Fruit fly (Drosophila melanogaster) whole organism, wandering third instar larva: ENCODE measurements around the gene Cpr66Cb.
A peak's percentile ranks its signal among the peaks of the same experiment; 100 is the strongest.

Experiments
- Abd-B ChIP-seq: fragments of >200 bp; optimal IDR thresholded peaks from 2 replicates; lab custom pipeline; 2017; ENCODE audit warnings: missing biosample characterization, missing genetic modification characterization
- CG9705 ChIP-seq: fragments of 200-800 bp; sonication (Bioruptor generic); optimal IDR thresholded peaks from 2 replicates; lab custom pipeline; 2018; ENCODE audit warnings: missing biosample characterization, mild to moderate bottlenecking, missing genetic modification characterization
- CrebA ChIP-seq: fragments of 200-800 bp; sonication (Bioruptor generic); optimal IDR thresholded peaks from 2 replicates; lab custom pipeline; 2016; ENCODE audit warnings: missing biosample characterization, mild to moderate bottlenecking, missing genetic modification characterization, borderline replicate concordance
- Dfd ChIP-seq: fragments of >200 bp; optimal IDR thresholded peaks from 2 replicates; lab custom pipeline; 2017; ENCODE audit warnings: missing biosample characterization, missing genetic modification characterization
- Dif ChIP-seq: fragments of 200-275, 200-300 bp; sonication (Bioruptor generic); optimal IDR thresholded peaks from 2 replicates; lab custom pipeline; 2018; ENCODE audit warnings: missing biosample characterization, missing genetic modification characterization; ENCODE audit not compliant: partially characterized antibody
- GATAd ChIP-seq: sonication (Bioruptor generic); optimal IDR thresholded peaks from 2 replicates; lab custom pipeline; 2016; ENCODE audit warnings: missing biosample characterization, missing genetic modification characterization
- HLH106 ChIP-seq: fragments of 200-800 bp; optimal IDR thresholded peaks from 3 replicates; lab custom pipeline; 2019; ENCODE audit warnings: missing biosample characterization, mild to moderate bottlenecking, missing genetic modification characterization, moderate library complexity
- Hnf4 ChIP-seq: fragments of 200-800 bp; sonication (Bioruptor generic); optimal IDR thresholded peaks from 2 replicates; lab custom pipeline; 2016; ENCODE audit warnings: missing biosample characterization, mild to moderate bottlenecking, missing genetic modification characterization
- Hr78 ChIP-seq: fragments of >200 bp; optimal IDR thresholded peaks from 2 replicates; lab custom pipeline; 2017; ENCODE audit warnings: missing biosample characterization, missing genetic modification characterization
- Hr83 ChIP-seq: fragments of 200-300 bp; sonication (Bioruptor generic); optimal IDR thresholded peaks from 2 replicates; lab custom pipeline; 2016; ENCODE audit warnings: missing biosample characterization, mild to moderate bottlenecking, missing genetic modification characterization, moderate library complexity; ENCODE audit not compliant: poor library complexity, severe bottlenecking
- Jra ChIP-seq: sonication (Bioruptor generic); optimal IDR thresholded peaks from 2 replicates; lab custom pipeline; 2016; ENCODE audit warnings: missing biosample characterization, missing genetic modification characterization
- Mio ChIP-seq: sonication (Bioruptor generic); optimal IDR thresholded peaks from 2 replicates; lab custom pipeline; 2016; ENCODE audit warnings: missing biosample characterization, missing genetic modification characterization
- Myc ChIP-seq: fragments of >200 bp; optimal IDR thresholded peaks from 2 replicates; lab custom pipeline; 2017
- N ChIP-seq: fragments of >200 bp; optimal IDR thresholded peaks from 2 replicates; lab custom pipeline; 2018; ENCODE audit warnings: missing biosample characterization, missing external identifiers, missing genetic modification characterization
- OdsH ChIP-seq: fragments of 200-800 bp; sonication (Bioruptor generic); optimal IDR thresholded peaks from 2 replicates; lab custom pipeline; 2016; ENCODE audit warnings: missing biosample characterization, mild to moderate bottlenecking, missing genetic modification characterization
- Rel ChIP-seq, 2 experiments: fragments of 200-800 bp; sonication (Bioruptor generic) in 1 of 2; optimal IDR thresholded peaks; 2 replicates in 1 of 2; 3 replicates in 1 of 2; lab custom pipeline; 2016 to 2019; ENCODE audit warnings: mild to moderate bottlenecking in 2 of 2, missing biosample characterization in 2 of 2, missing genetic modification characterization in 2 of 2, moderate library complexity in 1 of 2
- Sp1 ChIP-seq: fragments of 200-800 bp; sonication (Bioruptor generic); optimal IDR thresholded peaks from 3 replicates; lab custom pipeline; 2019; ENCODE audit warnings: missing biosample characterization, mild to moderate bottlenecking, missing genetic modification characterization, moderate library complexity
- Vsx2 ChIP-seq: fragments of 200-300, 225-300 bp; sonication (Bioruptor generic); optimal IDR thresholded peaks from 2 replicates; lab custom pipeline; 2018; ENCODE audit warnings: missing biosample characterization, missing genetic modification characterization; ENCODE audit not compliant: partially characterized antibody
- br ChIP-seq: fragments of 200-800 bp; sonication (Bioruptor generic); optimal IDR thresholded peaks from 2 replicates; lab custom pipeline; 2016; ENCODE audit warnings: missing biosample characterization, missing genetic modification characterization
- brk ChIP-seq: fragments of 200-800 bp; sonication (Bioruptor generic); optimal IDR thresholded peaks from 2 replicates; lab custom pipeline; 2016; ENCODE audit warnings: missing biosample characterization, mild to moderate bottlenecking, missing genetic modification characterization
- dl ChIP-seq, 2 experiments: fragments of 175-275, 200-275 bp in 1 of 2; fragments of 200-275 bp in 1 of 2; sonication (Bioruptor generic); optimal IDR thresholded peaks; lab custom pipeline; 2018; ENCODE audit warnings: mild to moderate bottlenecking in 2 of 2, missing biosample characterization in 2 of 2, missing genetic modification characterization in 2 of 2, moderate library complexity in 2 of 2; ENCODE audit not compliant: partially characterized antibody in 2 of 2, insufficient read depth in 1 of 2
- dmrt93B ChIP-seq: fragments of 200-800 bp; sonication (Bioruptor generic); optimal IDR thresholded peaks from 2 replicates; lab custom pipeline; 2018; ENCODE audit warnings: missing biosample characterization, mild to moderate bottlenecking, missing genetic modification characterization
- dsf ChIP-seq: sonication (Bioruptor generic); optimal IDR thresholded peaks from 2 replicates; lab custom pipeline; 2016; ENCODE audit warnings: missing biosample characterization, missing genetic modification characterization, borderline replicate concordance
- ey ChIP-seq: fragments of 200-800 bp; sonication (Bioruptor generic); optimal IDR thresholded peaks from 2 replicates; lab custom pipeline; 2016; ENCODE audit warnings: missing biosample characterization, missing genetic modification characterization
- foxo ChIP-seq, 2 experiments: fragments of 200-800 bp; sonication (Bioruptor generic); optimal IDR thresholded peaks; 2 replicates in 1 of 2; 3 replicates in 1 of 2; lab custom pipeline; 2016 to 2017; ENCODE audit warnings: missing biosample characterization in 2 of 2, missing genetic modification characterization in 2 of 2
- fru ChIP-seq: fragments of 200-800 bp; sonication (Bioruptor generic); optimal IDR thresholded peaks from 3 replicates; lab custom pipeline; 2016; ENCODE audit warnings: missing biosample characterization, mild to moderate bottlenecking, missing genetic modification characterization
- h ChIP-seq: fragments of 200-800 bp; sonication (Bioruptor generic); optimal IDR thresholded peaks from 3 replicates; lab custom pipeline; 2016; ENCODE audit warnings: missing biosample characterization, mild to moderate bottlenecking, missing genetic modification characterization
- jim ChIP-seq: fragments of 175-275, 200-325 bp; sonication (Bioruptor generic); optimal IDR thresholded peaks from 2 replicates; lab custom pipeline; 2016; ENCODE audit warnings: missing biosample characterization, mild to moderate bottlenecking, missing genetic modification characterization
- lola ChIP-seq: fragments of >200 bp; optimal IDR thresholded peaks from 2 replicates; lab custom pipeline; 2017; ENCODE audit warnings: missing biosample characterization, missing genetic modification characterization
- pan ChIP-seq: fragments of >200 bp; optimal IDR thresholded peaks from 2 replicates; lab custom pipeline; 2017
- psq ChIP-seq: fragments of 200-800 bp; sonication (Bioruptor generic); optimal IDR thresholded peaks from 3 replicates; lab custom pipeline; 2017; ENCODE audit warnings: missing biosample characterization, mild to moderate bottlenecking, missing genetic modification characterization, moderate library complexity
- rgr ChIP-seq: fragments of 200-800 bp; sonication (Bioruptor generic); optimal IDR thresholded peaks from 3 replicates; lab custom pipeline; 2016; ENCODE audit warnings: missing biosample characterization, mild to moderate bottlenecking, missing genetic modification characterization
- sv ChIP-seq: fragments of 200-800 bp; sonication (Bioruptor generic); optimal IDR thresholded peaks from 3 replicates; lab custom pipeline; 2016; ENCODE audit warnings: missing biosample characterization, missing genetic modification characterization
- tai ChIP-seq: sonication (Bioruptor generic); optimal IDR thresholded peaks from 2 replicates; lab custom pipeline; 2016; ENCODE audit warnings: missing biosample characterization, missing genetic modification characterization
- woc ChIP-seq: sonication (Bioruptor generic); optimal IDR thresholded peaks from 2 replicates; lab custom pipeline; 2016; ENCODE audit warnings: missing biosample characterization, mild to moderate bottlenecking, missing genetic modification characterization

Gene Cpr66Cb

dm6 chr3L:8345182-8345581, 8.7 kb downstream of the Cpr66Cb start:
- TF ChIP-seq Abd-B (GFP tag; lab: Kevin White, UChicago) (no peak), tai (GFP tag; lab: Kevin White, UChicago) (no peak), ey (GFP tag; lab: Kevin White, UChicago) (no peak), Dfd (GFP tag; lab: Kevin White, UChicago) (no peak), Hnf4 (GFP tag; lab: Kevin White, UChicago) (no peak), pan (no peak), fru (no peak), jim (GFP tag; lab: Kevin White, UChicago) (no peak), Hr78 (GFP tag; lab: Kevin White, UChicago) (no peak), dl (GFP tag; optimal IDR thresholded peaks at IDR 0.05; lab: Kevin White, UChicago; ENCODE audit: insufficient read depth in 1 of 2, partially characterized antibody in 2 of 2) (no peak), Mio (GFP tag; lab: Kevin White, UChicago) (no peak), OdsH (no peak), h (GFP tag; lab: Kevin White, UChicago) (no peak), N (GFP tag; lab: Kevin White, UChicago) (no peak), dsf (GFP tag; lab: Kevin White, UChicago) (no peak), CG9705 (GFP tag; lab: Kevin White, UChicago) (no peak)
- TF ChIP-seq, all 38 proteins: peak for 0

dm6 chr3L:8346100-8346980, 9.9 kb downstream of the Cpr66Cb start, which contains the start of the genes CG7182 and GAPcenA:
TSS of gene CG7182 (minus strand) at chr3L:8346382.
TSS of gene GAPcenA (plus strand) at chr3L:8346561.
- no peak for TF ChIP-seq Dfd (GFP tag; lab: Kevin White, UChicago)
- peak; percentile 87 for TF ChIP-seq HLH106
- TF ChIP-seq Hr78 (GFP tag; lab: Kevin White, UChicago) = no peak
- peak; percentile 75 for TF ChIP-seq fru
- TF ChIP-seq ey (GFP tag; lab: Kevin White, UChicago) = peak; percentile 37
- TF ChIP-seq Jra (GFP tag; lab: Kevin White, UChicago) = peak; percentile 62
- TF ChIP-seq psq (GFP tag; lab: Kevin White, UChicago) = peak; percentile 79
- TF ChIP-seq Vsx2 (GFP tag; lab: Kevin White, UChicago) = no peak
- no peak for TF ChIP-seq Abd-B (GFP tag; lab: Kevin White, UChicago)
- peak; percentile 80 for TF ChIP-seq rgr (GFP tag; lab: Kevin White, UChicago)
- TF ChIP-seq OdsH = peak; percentile 62
- TF ChIP-seq N (GFP tag; lab: Kevin White, UChicago) = no peak
- peak; percentile 76 for TF ChIP-seq h (GFP tag; lab: Kevin White, UChicago)
- TF ChIP-seq foxo (GFP tag; optimal IDR thresholded peaks at IDR 0.05; lab: Kevin White, UChicago) = peak in 1 of 2 experiments; percentile 85
- peak; percentile 64 for TF ChIP-seq CG9705 (GFP tag; lab: Kevin White, UChicago)
- TF ChIP-seq Hr83 (GFP tag; lab: Kevin White, UChicago) = peak; percentile 33
- no peak for TF ChIP-seq CrebA (GFP tag; lab: Kevin White, UChicago)
- TF ChIP-seq GATAd (GFP tag; lab: Kevin White, UChicago) = no peak
- no peak for TF ChIP-seq tai (GFP tag; lab: Kevin White, UChicago)
- TF ChIP-seq Sp1 = peak; percentile 82
- peak; percentile 49 for TF ChIP-seq br (GFP tag; lab: Kevin White, UChicago)
- no peak for TF ChIP-seq Rel (GFP tag; optimal IDR thresholded peaks at IDR 0.05; lab: Kevin White, UChicago)
- TF ChIP-seq Rel (tag; optimal IDR thresholded peaks at IDR 0.05; lab: Kevin White, UChicago) = peak; percentile 85
- no peak for TF ChIP-seq Dif (GFP tag; lab: Kevin White, UChicago)
- no peak for TF ChIP-seq jim (GFP tag; lab: Kevin White, UChicago)
- no peak for TF ChIP-seq sv (GFP tag; lab: Kevin White, UChicago)
- no peak for TF ChIP-seq dl (GFP tag; optimal IDR thresholded peaks at IDR 0.05; lab: Kevin White, UChicago; ENCODE audit: insufficient read depth in 1 of 2, partially characterized antibody in 2 of 2)
- TF ChIP-seq dmrt93B (GFP tag; lab: Kevin White, UChicago) = peak; percentile 72

- TF ChIP-seq Myc = no peak
- TF ChIP-seq Rel (GFP tag; optimal IDR thresholded peaks at IDR 0.05; lab: Kevin White, UChicago) = no peak
- no peak for TF ChIP-seq Rel (tag; optimal IDR thresholded peaks at IDR 0.05; lab: Kevin White, UChicago)
- TF ChIP-seq h (GFP tag; lab: Kevin White, UChicago) = no peak
- no peak for TF ChIP-seq dl (GFP tag; optimal IDR thresholded peaks at IDR 0.05; lab: Kevin White, UChicago; ENCODE audit: insufficient read depth in 1 of 2, partially characterized antibody in 2 of 2)
- peak; percentile 20 for TF ChIP-seq OdsH
- TF ChIP-seq foxo (GFP tag; optimal IDR thresholded peaks at IDR 0.05; lab: Kevin White, UChicago) = no peak
- TF ChIP-seq GATAd (GFP tag; lab: Kevin White, UChicago) = no peak
- no peak for TF ChIP-seq psq (GFP tag; lab: Kevin White, UChicago)
- peak; percentile 80 for TF ChIP-seq Hr83 (GFP tag; lab: Kevin White, UChicago)
- no peak for TF ChIP-seq woc (GFP tag; lab: Kevin White, UChicago)
- TF ChIP-seq lola (GFP tag; lab: Kevin White, UChicago) = no peak
- TF ChIP-seq Sp1 = no peak
- no peak for TF ChIP-seq fru
- no peak for TF ChIP-seq brk (GFP tag; lab: Kevin White, UChicago)
- TF ChIP-seq HLH106 = no peak
- TF ChIP-seq Hnf4 (GFP tag; lab: Kevin White, UChicago) = no peak
- no peak for TF ChIP-seq N (GFP tag; lab: Kevin White, UChicago)
- TF ChIP-seq, all 38 proteins: peak for 2
Measured at dm6 chr3L:8347346-8347745, 10.9 kb downstream of the Cpr66Cb start.
